Fruit fly (Drosophila melanogaster) S2 (cell line): ENCODE results near the gene TrissinR.

Experiments used
- CG8478 ChIP-seq: fragments of >200 bp; optimal IDR thresholded peaks from 2 replicates; lab custom pipeline; 2018
- CTCF ChIP-seq, 2 experiments: fragments of >200 bp; optimal IDR thresholded peaks; 2 replicates each; lab custom pipeline; 2018

DNA sequence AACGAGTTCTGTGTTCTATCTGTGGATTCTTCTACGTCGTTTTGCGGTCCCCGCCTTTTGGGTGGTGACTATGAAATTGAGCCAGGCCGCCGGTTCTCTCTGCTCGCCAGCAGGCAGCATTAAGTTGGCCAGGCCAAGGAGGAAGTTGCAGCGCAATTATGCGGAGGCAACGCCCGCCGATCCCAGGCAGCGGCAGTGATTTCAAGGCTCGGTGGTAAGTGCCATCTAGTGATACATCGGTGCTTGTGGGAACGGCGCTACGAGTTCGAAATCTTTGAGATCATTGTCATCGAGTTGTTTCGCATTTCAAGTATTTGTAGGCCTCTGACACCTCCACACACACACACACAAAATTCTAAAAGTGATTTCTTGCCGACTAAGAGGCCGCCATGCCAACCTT is 40.1 kb upstream of the TrissinR start, which contains the start of gene CG31913:
- TF ChIP-seq CG8478 (lab: Kevin White, UChicago) (no peak), CTCF (optimal IDR thresholded peaks at IDR 0.05; lab: Kevin White, UChicago) (no peak)
